Worm (Caenorhabditis elegans) whole organism, L2 larva: ENCODE results near the gene tbce-1.

Experiments
- C34F6.9 ChIP-seq: fragments of 150-350 bp; optimal IDR thresholded peaks from 2 replicates; lab custom pipeline; 2014; ENCODE audit warnings: missing biosample characterization, missing genetic modification characterization
- F13H6.1 ChIP-seq: sonication (generic microtip); optimal IDR thresholded peaks from 2 replicates; lab custom pipeline; 2016; ENCODE audit warnings: missing genetic modification characterization, missing compliant biosample characterization
- R02D3.7 ChIP-seq: fragments of 150-350 bp; optimal IDR thresholded peaks from 2 replicates; lab custom pipeline; 2014; ENCODE audit warnings: missing biosample characterization, missing genetic modification characterization
- aly-2 ChIP-seq: fragments of 150-350 bp; optimal IDR thresholded peaks from 2 replicates; lab custom pipeline; 2014; ENCODE audit warnings: missing biosample characterization, missing genetic modification characterization
- ama-1 ChIP-seq: fragments of 150-350 bp; optimal IDR thresholded peaks from 2 replicates; lab custom pipeline; 2018; ENCODE audit warnings: inconsistent platforms
- ceh-16 ChIP-seq: fragments of 150-350 bp; optimal IDR thresholded peaks from 2 replicates; lab custom pipeline; 2014; ENCODE audit warnings: missing biosample characterization, missing genetic modification characterization
- ceh-82 ChIP-seq: fragments of 150-350 bp; optimal IDR thresholded peaks from 2 replicates; lab custom pipeline; 2014; ENCODE audit warnings: missing biosample characterization, missing genetic modification characterization
- crh-2 ChIP-seq: sonication (generic microtip); optimal IDR thresholded peaks from 2 replicates; lab custom pipeline; 2017; ENCODE audit warnings: missing biosample characterization, missing genetic modification characterization
- gmeb-1 ChIP-seq: fragments of 150-350 bp; optimal IDR thresholded peaks from 2 replicates; lab custom pipeline; 2014; ENCODE audit warnings: missing biosample characterization, missing genetic modification characterization
- lin-11 ChIP-seq: fragments of 150-350 bp; sonication (generic microtip); optimal IDR thresholded peaks from 2 replicates; lab custom pipeline; 2014; ENCODE audit warnings: missing biosample characterization, missing genetic modification characterization, inconsistent platforms, mixed read lengths
- lin-13 ChIP-seq: fragments of 150-350 bp; optimal IDR thresholded peaks from 2 replicates; lab custom pipeline; 2014; ENCODE audit warnings: missing biosample characterization, missing genetic modification reagents, missing genetic modification characterization
- lin-39 ChIP-seq: fragments of 150-350 bp; optimal IDR thresholded peaks from 2 replicates; lab custom pipeline; 2014; ENCODE audit warnings: missing biosample characterization, missing genetic modification reagents, missing genetic modification characterization
- mbf-1 ChIP-seq: sonication (generic microtip); optimal IDR thresholded peaks from 2 replicates; lab custom pipeline; 2017; ENCODE audit warnings: missing biosample characterization, missing genetic modification characterization
- mdl-1 ChIP-seq, 2 experiments: fragments of 150-350 bp in 1 of 2; sonication (generic microtip) in 1 of 2; optimal IDR thresholded peaks; 2 replicates each; lab custom pipeline; 2017; ENCODE audit warnings: missing biosample characterization in 2 of 2, missing genetic modification characterization in 2 of 2
- nhr-10 ChIP-seq: sonication (generic microtip); optimal IDR thresholded peaks from 2 replicates; lab custom pipeline; 2017; ENCODE audit warnings: missing biosample characterization, missing genetic modification characterization
- nhr-11 ChIP-seq: fragments of 150-350 bp; optimal IDR thresholded peaks from 2 replicates; lab custom pipeline; 2014; ENCODE audit warnings: missing biosample characterization, missing genetic modification characterization
- nhr-21 ChIP-seq: fragments of 150-350 bp; optimal IDR thresholded peaks from 2 replicates; lab custom pipeline; 2014; ENCODE audit warnings: missing biosample characterization, missing genetic modification characterization
- nhr-23 ChIP-seq: fragments of 150-350 bp; optimal IDR thresholded peaks from 2 replicates; lab custom pipeline; 2014; ENCODE audit warnings: missing biosample characterization, missing genetic modification reagents, missing genetic modification characterization
- nhr-237 ChIP-seq: fragments of 150-350 bp; optimal IDR thresholded peaks from 2 replicates; lab custom pipeline; 2014; ENCODE audit warnings: missing biosample characterization, missing genetic modification characterization
- nhr-25 ChIP-seq: fragments of 150-350 bp; sonication (generic microtip); optimal IDR thresholded peaks from 3 replicates; lab custom pipeline; 2014; ENCODE audit warnings: missing biosample characterization, missing genetic modification characterization
- nhr-6 ChIP-seq: fragments of 150-350 bp; optimal IDR thresholded peaks from 2 replicates; lab custom pipeline; 2014; ENCODE audit warnings: missing biosample characterization, missing genetic modification characterization
- nhr-77 ChIP-seq: fragments of 150-350 bp; optimal IDR thresholded peaks from 2 replicates; lab custom pipeline; 2014; ENCODE audit warnings: missing biosample characterization, missing genetic modification characterization
- peb-1 ChIP-seq: fragments of 150-350 bp; optimal IDR thresholded peaks from 2 replicates; lab custom pipeline; 2014; ENCODE audit warnings: missing biosample characterization, missing genetic modification characterization
- sem-4 ChIP-seq: fragments of 150-350 bp; optimal IDR thresholded peaks from 2 replicates; lab custom pipeline; 2014; ENCODE audit warnings: missing biosample characterization, missing genetic modification reagents, missing genetic modification characterization
- skn-1 ChIP-seq: sonication (generic microtip); optimal IDR thresholded peaks from 2 replicates; lab custom pipeline; 2017; ENCODE audit warnings: missing biosample characterization, missing genetic modification characterization
- sma-9 ChIP-seq, 2 experiments: fragments of 150-350 bp in 1 of 2; sonication (generic microtip) in 1 of 2; optimal IDR thresholded peaks; 2 replicates each; lab custom pipeline; 2014 to 2016; ENCODE audit warnings: missing genetic modification characterization in 2 of 2, mild to moderate bottlenecking in 1 of 2, missing biosample characterization in 1 of 2, missing compliant biosample characterization in 1 of 2, missing genetic modification reagents in 1 of 2, moderate library complexity in 1 of 2
- unc-39 ChIP-seq: fragments of 150-350 bp; optimal IDR thresholded peaks from 2 replicates; lab custom pipeline; 2014; ENCODE audit warnings: missing biosample characterization, missing genetic modification characterization
- unc-55 ChIP-seq: fragments of 150-350 bp; sonication (generic microtip); optimal IDR thresholded peaks from 3 replicates; lab custom pipeline; 2014; ENCODE audit warnings: missing biosample characterization, missing genetic modification reagents, missing genetic modification characterization
- unc-62 ChIP-seq: fragments of 150-350 bp; optimal IDR thresholded peaks from 2 replicates; lab custom pipeline; 2014; ENCODE audit warnings: missing biosample characterization, missing genetic modification reagents, missing genetic modification characterization
- ztf-1 ChIP-seq: fragments of 200-800 bp; sonication (Bioruptor generic); conservative IDR thresholded peaks from 2 replicates; pipeline ENCODE4 v1.3.6; 2022; ENCODE audit warnings: missing genetic modification characterization, missing compliant biosample characterization
- ztf-11 ChIP-seq: sonication (generic microtip); optimal IDR thresholded peaks from 2 replicates; lab custom pipeline; 2017; ENCODE audit warnings: missing biosample characterization, missing genetic modification characterization
- ztf-4 ChIP-seq: fragments of 150-350 bp; optimal IDR thresholded peaks from 2 replicates; lab custom pipeline; 2014; ENCODE audit warnings: missing biosample characterization, missing genetic modification characterization

The tbce-1 gene

ce11 chrIV:8339636-8340035 is 45.1 kb downstream of the tbce-1 start, which contains the start of gene lgc-6:
Gene lgc-6 (plus strand): TSS chrIV:8339936.
- TF ChIP-seq lin-39 (tag; lab: Kevin White, UChicago) (no peak), crh-2 (tag; lab: Kevin White, UChicago) (no peak), ceh-82 (tag; lab: Kevin White, UChicago) (no peak), unc-55 (GFP tag; lab: Kevin White, UChicago) (no peak), R02D3.7 (tag; lab: Kevin White, UChicago) (no peak), nhr-6 (tag; lab: Kevin White, UChicago) (no peak), unc-39 (tag; lab: Kevin White, UChicago) (no peak), ztf-4 (tag; lab: Kevin White, UChicago) (no peak), ama-1 (lab: Kevin White, UChicago) (no peak), mbf-1 (tag; lab: Kevin White, UChicago) (no peak), unc-62 (GFP tag; lab: Kevin White, UChicago) (no peak), skn-1 (tag; lab: Kevin White, UChicago) (no peak), nhr-11 (tag; lab: Kevin White, UChicago) (no peak), ztf-1 (GFP tag; lab: Robert Waterston, UW) (no peak), nhr-23 (tag; lab: Kevin White, UChicago) (no peak), nhr-10 (tag; lab: Kevin White, UChicago) (no peak), lin-13 (no peak), ceh-16 (tag; lab: Kevin White, UChicago) (no peak), nhr-77 (tag; lab: Kevin White, UChicago) (no peak), ztf-11 (tag; lab: Kevin White, UChicago) (no peak)

- TF ChIP-seq lin-39 (tag; lab: Kevin White, UChicago) = no peak
- TF ChIP-seq sem-4 = no peak
- no peak for TF ChIP-seq ama-1 (lab: Kevin White, UChicago)
- no peak for TF ChIP-seq C34F6.9
- no peak for TF ChIP-seq mdl-1 (tag; optimal IDR thresholded peaks at IDR 0.05; lab: Kevin White, UChicago)
- no peak for TF ChIP-seq ceh-16 (tag; lab: Kevin White, UChicago)
- no peak for TF ChIP-seq sma-9 (GFP tag; optimal IDR thresholded peaks at IDR 0.05; lab: Kevin White, UChicago)
- TF ChIP-seq sma-9 (tag; optimal IDR thresholded peaks at IDR 0.05; lab: Kevin White, UChicago) = no peak
- TF ChIP-seq nhr-6 (tag; lab: Kevin White, UChicago) = no peak
- TF ChIP-seq nhr-237 (tag; lab: Kevin White, UChicago) = no peak
- TF ChIP-seq nhr-25 (tag; lab: Kevin White, UChicago) = no peak
- TF ChIP-seq crh-2 (tag; lab: Kevin White, UChicago) = no peak
- TF ChIP-seq unc-62 (GFP tag; lab: Kevin White, UChicago) = no peak
- no peak for TF ChIP-seq F13H6.1 (tag; lab: Kevin White, UChicago)
- TF ChIP-seq peb-1 (tag; lab: Kevin White, UChicago) = no peak
Observed at ce11 chrIV:8342385-8342784, 47.9 kb downstream of the tbce-1 start, which contains the start of gene lgc-5. Gene lgc-5 (plus strand): TSS chrIV:8342685.

ce11 chrIV:8345518-8345917 is 51.0 kb downstream of the tbce-1 start, which contains the start of gene F17E9.5:
Gene F17E9.5 (plus strand): TSS chrIV:8345818.
- TF ChIP-seq nhr-21 (tag; lab: Kevin White, UChicago) (no peak), F13H6.1 (tag; lab: Kevin White, UChicago) (no peak), aly-2 (tag; lab: Kevin White, UChicago) (no peak), nhr-6 (tag; lab: Kevin White, UChicago) (no peak), lin-11 (tag; lab: Kevin White, UChicago) (no peak), ama-1 (lab: Kevin White, UChicago) (no peak), gmeb-1 (no peak), skn-1 (tag; lab: Kevin White, UChicago) (no peak)
